Fruit fly (Drosophila melanogaster) whole organism, wandering third instar larva: ENCODE measurements around the gene Neurl4.

Source experiments
- Abd-B ChIP-seq: fragments of >200 bp; optimal IDR thresholded peaks from 2 replicates; lab custom pipeline; 2017; ENCODE audit warnings: missing biosample characterization, missing genetic modification characterization
- CG32264 ChIP-seq: fragments of 200-800 bp; sonication (Bioruptor generic); optimal IDR thresholded peaks from 2 replicates; lab custom pipeline; 2016; ENCODE audit warnings: missing biosample characterization, missing genetic modification characterization
- CG9705 ChIP-seq: fragments of 200-800 bp; sonication (Bioruptor generic); optimal IDR thresholded peaks from 2 replicates; lab custom pipeline; 2018; ENCODE audit warnings: missing biosample characterization, mild to moderate bottlenecking, missing genetic modification characterization
- CrebA ChIP-seq: fragments of 200-800 bp; sonication (Bioruptor generic); optimal IDR thresholded peaks from 2 replicates; lab custom pipeline; 2016; ENCODE audit warnings: missing biosample characterization, mild to moderate bottlenecking, missing genetic modification characterization, borderline replicate concordance
- Dfd ChIP-seq: fragments of >200 bp; optimal IDR thresholded peaks from 2 replicates; lab custom pipeline; 2017; ENCODE audit warnings: missing biosample characterization, missing genetic modification characterization
- Dif ChIP-seq: fragments of 200-275, 200-300 bp; sonication (Bioruptor generic); optimal IDR thresholded peaks from 2 replicates; lab custom pipeline; 2018; ENCODE audit warnings: missing biosample characterization, missing genetic modification characterization; ENCODE audit not compliant: partially characterized antibody
- GATAd ChIP-seq: sonication (Bioruptor generic); optimal IDR thresholded peaks from 2 replicates; lab custom pipeline; 2016; ENCODE audit warnings: missing biosample characterization, missing genetic modification characterization
- HLH106 ChIP-seq: fragments of 200-800 bp; optimal IDR thresholded peaks from 3 replicates; lab custom pipeline; 2019; ENCODE audit warnings: missing biosample characterization, mild to moderate bottlenecking, missing genetic modification characterization, moderate library complexity
- Hnf4 ChIP-seq: fragments of 200-800 bp; sonication (Bioruptor generic); optimal IDR thresholded peaks from 2 replicates; lab custom pipeline; 2016; ENCODE audit warnings: missing biosample characterization, mild to moderate bottlenecking, missing genetic modification characterization
- Hr78 ChIP-seq: fragments of >200 bp; optimal IDR thresholded peaks from 2 replicates; lab custom pipeline; 2017; ENCODE audit warnings: missing biosample characterization, missing genetic modification characterization
- Hr83 ChIP-seq: fragments of 200-300 bp; sonication (Bioruptor generic); optimal IDR thresholded peaks from 2 replicates; lab custom pipeline; 2016; ENCODE audit warnings: missing biosample characterization, mild to moderate bottlenecking, missing genetic modification characterization, moderate library complexity; ENCODE audit not compliant: poor library complexity, severe bottlenecking
- Jra ChIP-seq: sonication (Bioruptor generic); optimal IDR thresholded peaks from 2 replicates; lab custom pipeline; 2016; ENCODE audit warnings: missing biosample characterization, missing genetic modification characterization
- Mio ChIP-seq: sonication (Bioruptor generic); optimal IDR thresholded peaks from 2 replicates; lab custom pipeline; 2016; ENCODE audit warnings: missing biosample characterization, missing genetic modification characterization
- Myc ChIP-seq: fragments of >200 bp; optimal IDR thresholded peaks from 2 replicates; lab custom pipeline; 2017
- N ChIP-seq: fragments of >200 bp; optimal IDR thresholded peaks from 2 replicates; lab custom pipeline; 2018; ENCODE audit warnings: missing biosample characterization, missing external identifiers, missing genetic modification characterization
- OdsH ChIP-seq: fragments of 200-800 bp; sonication (Bioruptor generic); optimal IDR thresholded peaks from 2 replicates; lab custom pipeline; 2016; ENCODE audit warnings: missing biosample characterization, mild to moderate bottlenecking, missing genetic modification characterization
- Rel ChIP-seq, 2 experiments: fragments of 200-800 bp; sonication (Bioruptor generic) in 1 of 2; optimal IDR thresholded peaks; 2 replicates in 1 of 2; 3 replicates in 1 of 2; lab custom pipeline; 2016 to 2019; ENCODE audit warnings: mild to moderate bottlenecking in 2 of 2, missing biosample characterization in 2 of 2, missing genetic modification characterization in 2 of 2, moderate library complexity in 1 of 2
- Sp1 ChIP-seq: fragments of 200-800 bp; sonication (Bioruptor generic); optimal IDR thresholded peaks from 3 replicates; lab custom pipeline; 2019; ENCODE audit warnings: missing biosample characterization, mild to moderate bottlenecking, missing genetic modification characterization, moderate library complexity
- Vsx2 ChIP-seq: fragments of 200-300, 225-300 bp; sonication (Bioruptor generic); optimal IDR thresholded peaks from 2 replicates; lab custom pipeline; 2018; ENCODE audit warnings: missing biosample characterization, missing genetic modification characterization; ENCODE audit not compliant: partially characterized antibody
- br ChIP-seq: fragments of 200-800 bp; sonication (Bioruptor generic); optimal IDR thresholded peaks from 2 replicates; lab custom pipeline; 2016; ENCODE audit warnings: missing biosample characterization, missing genetic modification characterization
- brk ChIP-seq: fragments of 200-800 bp; sonication (Bioruptor generic); optimal IDR thresholded peaks from 2 replicates; lab custom pipeline; 2016; ENCODE audit warnings: missing biosample characterization, mild to moderate bottlenecking, missing genetic modification characterization
- dl ChIP-seq, 2 experiments: fragments of 175-275, 200-275 bp in 1 of 2; fragments of 200-275 bp in 1 of 2; sonication (Bioruptor generic); optimal IDR thresholded peaks; lab custom pipeline; 2018; ENCODE audit warnings: mild to moderate bottlenecking in 2 of 2, missing biosample characterization in 2 of 2, missing genetic modification characterization in 2 of 2, moderate library complexity in 2 of 2; ENCODE audit not compliant: partially characterized antibody in 2 of 2, insufficient read depth in 1 of 2
- dmrt93B ChIP-seq: fragments of 200-800 bp; sonication (Bioruptor generic); optimal IDR thresholded peaks from 2 replicates; lab custom pipeline; 2018; ENCODE audit warnings: missing biosample characterization, mild to moderate bottlenecking, missing genetic modification characterization
- dsf ChIP-seq: sonication (Bioruptor generic); optimal IDR thresholded peaks from 2 replicates; lab custom pipeline; 2016; ENCODE audit warnings: missing biosample characterization, missing genetic modification characterization, borderline replicate concordance
- ey ChIP-seq: fragments of 200-800 bp; sonication (Bioruptor generic); optimal IDR thresholded peaks from 2 replicates; lab custom pipeline; 2016; ENCODE audit warnings: missing biosample characterization, missing genetic modification characterization
- foxo ChIP-seq, 2 experiments: fragments of 200-800 bp; sonication (Bioruptor generic); optimal IDR thresholded peaks; 2 replicates in 1 of 2; 3 replicates in 1 of 2; lab custom pipeline; 2016 to 2017; ENCODE audit warnings: missing biosample characterization in 2 of 2, missing genetic modification characterization in 2 of 2
- fru ChIP-seq: fragments of 200-800 bp; sonication (Bioruptor generic); optimal IDR thresholded peaks from 3 replicates; lab custom pipeline; 2016; ENCODE audit warnings: missing biosample characterization, mild to moderate bottlenecking, missing genetic modification characterization
- h ChIP-seq: fragments of 200-800 bp; sonication (Bioruptor generic); optimal IDR thresholded peaks from 3 replicates; lab custom pipeline; 2016; ENCODE audit warnings: missing biosample characterization, mild to moderate bottlenecking, missing genetic modification characterization
- jim ChIP-seq: fragments of 175-275, 200-325 bp; sonication (Bioruptor generic); optimal IDR thresholded peaks from 2 replicates; lab custom pipeline; 2016; ENCODE audit warnings: missing biosample characterization, mild to moderate bottlenecking, missing genetic modification characterization
- lola ChIP-seq: fragments of >200 bp; optimal IDR thresholded peaks from 2 replicates; lab custom pipeline; 2017; ENCODE audit warnings: missing biosample characterization, missing genetic modification characterization
- pan ChIP-seq: fragments of >200 bp; optimal IDR thresholded peaks from 2 replicates; lab custom pipeline; 2017
- psq ChIP-seq: fragments of 200-800 bp; sonication (Bioruptor generic); optimal IDR thresholded peaks from 3 replicates; lab custom pipeline; 2017; ENCODE audit warnings: missing biosample characterization, mild to moderate bottlenecking, missing genetic modification characterization, moderate library complexity
- rgr ChIP-seq: fragments of 200-800 bp; sonication (Bioruptor generic); optimal IDR thresholded peaks from 3 replicates; lab custom pipeline; 2016; ENCODE audit warnings: missing biosample characterization, mild to moderate bottlenecking, missing genetic modification characterization
- sage ChIP-seq: fragments of 200-800 bp; sonication (Bioruptor generic); optimal IDR thresholded peaks from 2 replicates; lab custom pipeline; 2016; ENCODE audit warnings: missing biosample characterization, mild to moderate bottlenecking, missing genetic modification characterization
- sv ChIP-seq: fragments of 200-800 bp; sonication (Bioruptor generic); optimal IDR thresholded peaks from 3 replicates; lab custom pipeline; 2016; ENCODE audit warnings: missing biosample characterization, missing genetic modification characterization
- tai ChIP-seq: sonication (Bioruptor generic); optimal IDR thresholded peaks from 2 replicates; lab custom pipeline; 2016; ENCODE audit warnings: missing biosample characterization, missing genetic modification characterization
- usp ChIP-seq: fragments of >200 bp; optimal IDR thresholded peaks from 2 replicates; lab custom pipeline; 2017; ENCODE audit warnings: missing biosample characterization, missing genetic modification characterization
- woc ChIP-seq: sonication (Bioruptor generic); optimal IDR thresholded peaks from 2 replicates; lab custom pipeline; 2016; ENCODE audit warnings: missing biosample characterization, mild to moderate bottlenecking, missing genetic modification characterization

The Neurl4 gene

dm6 chr3L:14053806-14054205, 4.1 kb upstream of the Neurl4 start:
- TF ChIP-seq Hr83 (GFP tag; lab: Kevin White, UChicago) (no peak), Dfd (GFP tag; lab: Kevin White, UChicago) (peak; percentile 98)

dm6 chr3L:14053073-14053643, 3.5 kb upstream of the Neurl4 start, which contains the start of the genes CG13484 and Frl:
TSS of gene CG13484 (minus strand) at chr3L:14053079.
TSS of gene Frl (plus strand) at chr3L:14053215.
- TF ChIP-seq Hr78 (GFP tag; lab: Kevin White, UChicago) (no peak), woc (GFP tag; lab: Kevin White, UChicago) (no peak), usp (GFP tag; lab: Kevin White, UChicago) (no peak), fru (GFP tag; lab: Kevin White, UChicago) (peak; percentile 52), dl (GFP tag; optimal IDR thresholded peaks at IDR 0.05; lab: Kevin White, UChicago; ENCODE audit: insufficient read depth in 1 of 2, partially characterized antibody in 2 of 2) (no peak), Vsx2 (no peak), sage (GFP tag; lab: Kevin White, UChicago) (no peak), N (peak; percentile 17), Dif (peak; percentile 15), pan (lab: Kevin White, UChicago) (no peak), rgr (peak; percentile 50), sv (GFP tag; lab: Kevin White, UChicago) (no peak), lola (no peak), h (GFP tag; lab: Kevin White, UChicago) (peak; percentile 43), Sp1 (peak; percentile 59), dsf (GFP tag; lab: Kevin White, UChicago) (no peak), br (GFP tag; lab: Kevin White, UChicago) (no peak), Hnf4 (GFP tag; lab: Kevin White, UChicago) (no peak), Hr83 (GFP tag; lab: Kevin White, UChicago) (peak; percentile 44), CG32264 (GFP tag; lab: Kevin White, UChicago) (no peak), Dfd (GFP tag; lab: Kevin White, UChicago) (no peak), OdsH (GFP tag; lab: Kevin White, UChicago) (peak; percentile 8), brk (GFP tag; lab: Kevin White, UChicago) (no peak), Jra (no peak), psq (peak; percentile 32), Myc (no peak), tai (GFP tag; lab: Kevin White, UChicago) (no peak), Rel (GFP tag; optimal IDR thresholded peaks at IDR 0.05; lab: Kevin White, UChicago) (no peak), Rel (tag; optimal IDR thresholded peaks at IDR 0.05; lab: Kevin White, UChicago) (peak; percentile 88), jim (GFP tag; lab: Kevin White, UChicago) (peak; percentile 15), dmrt93B (GFP tag; lab: Kevin White, UChicago) (no peak), HLH106 (peak; percentile 45), ey (GFP tag; lab: Kevin White, UChicago) (no peak), Mio (GFP tag; lab: Kevin White, UChicago) (no peak), CG9705 (GFP tag; lab: Kevin White, UChicago) (peak; percentile 16), CrebA (GFP tag; lab: Kevin White, UChicago) (no peak), GATAd (GFP tag; lab: Kevin White, UChicago) (no peak), foxo (GFP tag; optimal IDR thresholded peaks at IDR 0.05; lab: Kevin White, UChicago) (no peak), Abd-B (GFP tag; lab: Kevin White, UChicago) (no peak)
